Worm (Caenorhabditis elegans) whole organism, L3 larva: ENCODE data around the gene dos-3.
A peak's percentile ranks its signal among the peaks of the same experiment; 100 is the strongest.

ENCODE experiments used
- R02D3.7 ChIP-seq: fragments of 150-350 bp; optimal IDR thresholded peaks from 2 replicates; lab custom pipeline; 2014; ENCODE audit warnings: missing biosample characterization, missing genetic modification characterization
- ZK546.5 ChIP-seq: sonication (generic microtip); optimal IDR thresholded peaks from 2 replicates; lab custom pipeline; 2017; ENCODE audit warnings: missing biosample characterization, missing genetic modification characterization
- aly-2 ChIP-seq: fragments of 150-350 bp; optimal IDR thresholded peaks from 2 replicates; lab custom pipeline; 2014; ENCODE audit warnings: missing biosample characterization, missing genetic modification characterization
- ceh-16 ChIP-seq: sonication (generic microtip); optimal IDR thresholded peaks from 2 replicates; lab custom pipeline; 2017; ENCODE audit warnings: missing biosample characterization, missing genetic modification characterization
- ceh-28 ChIP-seq: fragments of 150-350 bp; optimal IDR thresholded peaks from 2 replicates; lab custom pipeline; 2014; ENCODE audit warnings: missing biosample characterization, missing genetic modification reagents, missing genetic modification characterization
- ceh-9 ChIP-seq: sonication (generic microtip); optimal IDR thresholded peaks from 2 replicates; lab custom pipeline; 2018; ENCODE audit warnings: missing biosample characterization, missing genetic modification characterization
- daf-12 ChIP-seq: fragments of 150-350 bp; optimal IDR thresholded peaks from 2 replicates; lab custom pipeline; 2014; ENCODE audit warnings: missing biosample characterization, missing genetic modification reagents, missing genetic modification characterization
- egl-27 ChIP-seq: sonication (generic microtip); optimal IDR thresholded peaks from 4 replicates; lab custom pipeline; 2017; ENCODE audit warnings: missing biosample characterization, missing genetic modification reagents, missing genetic modification characterization
- elt-2 ChIP-seq: sonication (generic microtip); optimal IDR thresholded peaks from 2 replicates; lab custom pipeline; 2016; ENCODE audit warnings: missing genetic modification reagents, mild to moderate bottlenecking, missing genetic modification characterization, missing compliant biosample characterization
- elt-3 ChIP-seq, 3 experiments: fragments of 150-350 bp in 1 of 3; sonication (generic microtip) in 2 of 3; optimal IDR thresholded peaks; 2 replicates in 2 of 3; 4 replicates in 1 of 3; lab custom pipeline; 2014 to 2017; ENCODE audit warnings: missing biosample characterization in 3 of 3, missing genetic modification characterization in 3 of 3
- fkh-10 ChIP-seq: sonication (generic microtip); optimal IDR thresholded peaks from 2 replicates; lab custom pipeline; 2017; ENCODE audit warnings: missing biosample characterization, missing genetic modification reagents, missing genetic modification characterization
- fkh-2 ChIP-seq: fragments of 150-350 bp; optimal IDR thresholded peaks from 2 replicates; lab custom pipeline; 2014; ENCODE audit warnings: missing biosample characterization, missing genetic modification reagents, missing genetic modification characterization
- fos-1 ChIP-seq: fragments of 150-350 bp; optimal IDR thresholded peaks from 2 replicates; lab custom pipeline; 2014; ENCODE audit warnings: missing biosample characterization, missing genetic modification characterization
- hmg-11 ChIP-seq: sonication (generic microtip); optimal IDR thresholded peaks from 2 replicates; lab custom pipeline; 2016; ENCODE audit warnings: missing genetic modification characterization, missing compliant biosample characterization
- lin-15B ChIP-seq: fragments of 150-350 bp; optimal IDR thresholded peaks from 2 replicates; lab custom pipeline; 2014; ENCODE audit warnings: missing biosample characterization, missing genetic modification characterization
- lin-39 ChIP-seq: fragments of 150-350 bp; optimal IDR thresholded peaks from 2 replicates; lab custom pipeline; 2018; ENCODE audit warnings: missing biosample characterization, missing genetic modification reagents, missing genetic modification characterization
- lsy-12 ChIP-seq: sonication (generic microtip); optimal IDR thresholded peaks from 2 replicates; lab custom pipeline; 2016; ENCODE audit warnings: mild to moderate bottlenecking, missing genetic modification characterization, missing compliant biosample characterization
- mml-1 ChIP-seq: fragments of 150-350 bp; sonication (generic microtip); optimal IDR thresholded peaks from 3 replicates; lab custom pipeline; 2014; ENCODE audit warnings: missing biosample characterization, missing genetic modification characterization
- nfya-1 ChIP-seq: sonication (generic microtip); optimal IDR thresholded peaks from 2 replicates; lab custom pipeline; 2017; ENCODE audit warnings: missing genetic modification characterization, mild to moderate bottlenecking, missing compliant biosample characterization, antibody characterized with exemption, moderate library complexity; ENCODE audit not compliant: insufficient read depth
- nhr-11 ChIP-seq: fragments of 150-350 bp; optimal IDR thresholded peaks from 2 replicates; lab custom pipeline; 2014; ENCODE audit warnings: missing biosample characterization, missing genetic modification characterization
- nhr-12 ChIP-seq: fragments of 150-350 bp; optimal IDR thresholded peaks from 2 replicates; lab custom pipeline; 2014; ENCODE audit warnings: missing biosample characterization, missing genetic modification characterization
- nhr-23 ChIP-seq: fragments of 150-350 bp; optimal IDR thresholded peaks from 2 replicates; lab custom pipeline; 2014; ENCODE audit warnings: missing biosample characterization, missing genetic modification reagents, missing genetic modification characterization
- nhr-237 ChIP-seq: fragments of 150-350 bp; optimal IDR thresholded peaks from 2 replicates; lab custom pipeline; 2014; ENCODE audit warnings: missing biosample characterization, missing genetic modification characterization
- nhr-25 ChIP-seq: sonication (generic microtip); optimal IDR thresholded peaks from 2 replicates; lab custom pipeline; 2017; ENCODE audit warnings: missing biosample characterization, missing genetic modification characterization
- nhr-28 ChIP-seq: fragments of 150-350 bp; optimal IDR thresholded peaks from 2 replicates; lab custom pipeline; 2014; ENCODE audit warnings: missing biosample characterization, missing genetic modification characterization
- nhr-67 ChIP-seq: fragments of 150-350 bp; optimal IDR thresholded peaks from 2 replicates; lab custom pipeline; 2014; ENCODE audit warnings: missing biosample characterization, missing genetic modification characterization
- nhr-76 ChIP-seq: fragments of 150-350 bp; sonication (generic microtip); optimal IDR thresholded peaks from 5 replicates; lab custom pipeline; 2014; ENCODE audit warnings: missing biosample characterization, missing genetic modification characterization
- nhr-77 ChIP-seq: fragments of 150-350 bp; optimal IDR thresholded peaks from 2 replicates; lab custom pipeline; 2014; ENCODE audit warnings: missing biosample characterization, missing genetic modification characterization
- pha-4 ChIP-seq: fragments of 150-350 bp; optimal IDR thresholded peaks from 2 replicates; lab custom pipeline; 2014; ENCODE audit warnings: missing biosample characterization, missing genetic modification reagents, missing genetic modification characterization
- pqm-1 ChIP-seq: fragments of 150-350 bp; optimal IDR thresholded peaks from 2 replicates; lab custom pipeline; 2017; ENCODE audit warnings: missing biosample characterization, missing genetic modification characterization, inconsistent platforms
- snpc-4 ChIP-seq: fragments of 150-350 bp; optimal IDR thresholded peaks from 2 replicates; lab custom pipeline; 2014; ENCODE audit warnings: missing biosample characterization, missing genetic modification characterization
- tbx-2 ChIP-seq: sonication (generic microtip); optimal IDR thresholded peaks from 2 replicates; lab custom pipeline; 2016; ENCODE audit warnings: mild to moderate bottlenecking, missing genetic modification characterization, missing compliant biosample characterization
- unc-62 ChIP-seq: fragments of 150-350 bp; sonication (generic microtip); optimal IDR thresholded peaks from 4 replicates; lab custom pipeline; 2014; ENCODE audit warnings: missing biosample characterization, missing genetic modification reagents, missing genetic modification characterization
- ztf-11 ChIP-seq: fragments of 150-350 bp; optimal IDR thresholded peaks from 2 replicates; lab custom pipeline; 2014; ENCODE audit warnings: missing biosample characterization, missing genetic modification characterization
- ztf-4 ChIP-seq: fragments of 150-350 bp; optimal IDR thresholded peaks from 2 replicates; lab custom pipeline; 2014; ENCODE audit warnings: missing biosample characterization, missing genetic modification characterization

The dos-3 gene

ce11 chrIII:856908-857307 is 17.5 kb upstream of the dos-3 start:
- TF ChIP-seq elt-2 (no peak), egl-27 (tag; lab: Kevin White, UChicago) (no peak), ceh-9 (tag; lab: Kevin White, UChicago) (no peak), lin-39 (tag; lab: Kevin White, UChicago) (no peak), snpc-4 (tag; lab: Kevin White, UChicago) (no peak), ZK546.5 (tag; lab: Kevin White, UChicago) (no peak), nhr-28 (tag; lab: Kevin White, UChicago) (no peak), nhr-77 (tag; lab: Kevin White, UChicago) (no peak), tbx-2 (tag; lab: Kevin White, UChicago) (no peak), mml-1 (no peak), R02D3.7 (tag; lab: Kevin White, UChicago) (no peak), fkh-2 (no peak), pqm-1 (no peak), daf-12 (tag; lab: Kevin White, UChicago) (no peak), nhr-25 (tag; lab: Kevin White, UChicago) (no peak)

- no peak for TF ChIP-seq egl-27 (tag; lab: Kevin White, UChicago)
- TF ChIP-seq mml-1: no peak
- no peak for TF ChIP-seq nhr-77 (tag; lab: Kevin White, UChicago)
- no peak for TF ChIP-seq nhr-76 (tag; lab: Kevin White, UChicago)
- no peak for TF ChIP-seq lin-39 (tag; lab: Kevin White, UChicago)
- TF ChIP-seq elt-3 (tag; optimal IDR thresholded peaks at IDR 0.05; lab: Kevin White, UChicago): no peak
- no peak for TF ChIP-seq hmg-11 (tag; lab: Kevin White, UChicago)
- TF ChIP-seq nhr-23 (tag; lab: Kevin White, UChicago): no peak
- no peak for TF ChIP-seq nhr-237 (tag; lab: Kevin White, UChicago)
- no peak for TF ChIP-seq R02D3.7 (tag; lab: Kevin White, UChicago)
- TF ChIP-seq unc-62 (GFP tag; lab: Kevin White, UChicago): no peak
- no peak for TF ChIP-seq ceh-16 (tag; lab: Kevin White, UChicago)
- TF ChIP-seq ztf-11: no peak
- no peak for TF ChIP-seq ZK546.5 (tag; lab: Kevin White, UChicago)
- TF ChIP-seq aly-2: no peak
- no peak for TF ChIP-seq nhr-12
- TF ChIP-seq nhr-67 (tag; lab: Kevin White, UChicago): no peak
- TF ChIP-seq lsy-12 (tag; lab: Kevin White, UChicago): no peak
- TF ChIP-seq lin-15B (tag; lab: Kevin White, UChicago): no peak
These were observed 16.9 kb upstream of the dos-3 start, which contains the start of gene K02F3.12 for ce11 chrIII:856260-856659. TSS of gene K02F3.12 (plus strand) at chrIII:856560.

- no peak for TF ChIP-seq tbx-2 (tag; lab: Kevin White, UChicago)
- no peak for TF ChIP-seq nhr-23 (tag; lab: Kevin White, UChicago)
- TF ChIP-seq egl-27 (tag; lab: Kevin White, UChicago): no peak
- TF ChIP-seq nhr-12: no peak
- TF ChIP-seq hmg-11 (tag; lab: Kevin White, UChicago): no peak
- no peak for TF ChIP-seq nhr-11
- no peak for TF ChIP-seq lsy-12 (tag; lab: Kevin White, UChicago)
- TF ChIP-seq ZK546.5 (tag; lab: Kevin White, UChicago): no peak
- TF ChIP-seq nhr-25 (tag; lab: Kevin White, UChicago): no peak
- TF ChIP-seq lin-39 (tag; lab: Kevin White, UChicago): no peak
- TF ChIP-seq fos-1: no peak
- TF ChIP-seq R02D3.7 (tag; lab: Kevin White, UChicago): peak; percentile 51
- TF ChIP-seq pqm-1: no peak
- peak; percentile 53 for TF ChIP-seq pha-4 (tag; lab: Kevin White, UChicago)
- no peak for TF ChIP-seq ztf-4 (tag; lab: Kevin White, UChicago)
- no peak for TF ChIP-seq fkh-10 (GFP tag; lab: Kevin White, UChicago)
- TF ChIP-seq elt-2: no peak
- TF ChIP-seq lin-15B (tag; lab: Kevin White, UChicago): peak; percentile 21
- no peak for TF ChIP-seq nfya-1 (tag; lab: Kevin White, UChicago)
- TF ChIP-seq ceh-28 (tag; lab: Kevin White, UChicago): no peak
These were observed 14.5 kb upstream of the dos-3 start, which contains the start of the genes rnp-5 and tag-51 for ce11 chrIII:853859-854359. TSS of gene rnp-5 (minus strand) at chrIII:853909. TSS of gene tag-51 (plus strand) at chrIII:854221.

- no peak for TF ChIP-seq nhr-76 (tag; lab: Kevin White, UChicago)
- no peak for TF ChIP-seq nhr-11
These were observed 14.0 kb upstream of the dos-3 start for ce11 chrIII:853414-853813.
